Worm (Caenorhabditis elegans) whole organism, L1 larva: ENCODE results near the gene etc-1.

Experiments used
- nhr-84 ChIP-seq: sonication (generic microtip); optimal IDR thresholded peaks from 2 replicates; lab custom pipeline; 2017; ENCODE audit warnings: missing biosample characterization, missing genetic modification characterization
- nhr-90 ChIP-seq: sonication (generic microtip); optimal IDR thresholded peaks from 2 replicates; lab custom pipeline; 2016; ENCODE audit warnings: mild to moderate bottlenecking, missing genetic modification characterization, missing compliant biosample characterization; ENCODE audit not compliant: poor library complexity
- snpc-4 ChIP-seq: fragments of 150-350 bp; optimal IDR thresholded peaks from 2 replicates; lab custom pipeline; 2014; ENCODE audit warnings: missing biosample characterization, missing genetic modification characterization

ce11 chrII:8698828-8699227 is 34.2 kb downstream of the etc-1 start, which contains the start of gene chdh-1:
- TF ChIP-seq snpc-4 (tag; lab: Kevin White, UChicago), result no peak
- TF ChIP-seq nhr-90 (tag; lab: Kevin White, UChicago), result no peak
- TF ChIP-seq nhr-84, result no peak
